Worm (Caenorhabditis elegans) whole organism, late embryonic: ENCODE data around the gene F54H12.8.

Experiments
- C08G9.2 ChIP-seq: sonication (generic microtip); optimal IDR thresholded peaks from 2 replicates; lab custom pipeline; 2016; ENCODE audit warnings: mild to moderate bottlenecking, missing genetic modification characterization, moderate library complexity, missing compliant biosample characterization
- K02D7.2 ChIP-seq: sonication (generic microtip); optimal IDR thresholded peaks from 2 replicates; lab custom pipeline; 2017; ENCODE audit warnings: mild to moderate bottlenecking, missing genetic modification characterization, missing compliant biosample characterization
- T23F11.4 ChIP-seq: fragments of 200-800 bp; sonication (Bioruptor generic); optimal IDR thresholded peaks from 2 replicates; lab custom pipeline; 2018; ENCODE audit warnings: mild to moderate bottlenecking, missing genetic modification characterization, missing compliant biosample characterization
- ceh-14 ChIP-seq: sonication (generic microtip); optimal IDR thresholded peaks from 2 replicates; lab custom pipeline; 2016; ENCODE audit warnings: missing genotype, missing genetic modification characterization, missing compliant biosample characterization
- ceh-18 ChIP-seq: sonication (generic microtip); optimal IDR thresholded peaks from 2 replicates; lab custom pipeline; 2016; ENCODE audit warnings: missing genetic modification characterization, missing compliant biosample characterization
- ceh-19 ChIP-seq: fragments of 200-800 bp; sonication (Bioruptor generic); optimal IDR thresholded peaks from 2 replicates; lab custom pipeline; 2018; ENCODE audit warnings: mild to moderate bottlenecking, missing genetic modification characterization, missing compliant biosample characterization
- ceh-48 ChIP-seq: sonication (generic microtip); optimal IDR thresholded peaks from 2 replicates; lab custom pipeline; 2016; ENCODE audit warnings: missing genetic modification characterization, inconsistent platforms, missing compliant biosample characterization
- ceh-6 ChIP-seq: fragments of 200-800 bp; sonication (Bioruptor generic); optimal IDR thresholded peaks from 2 replicates; lab custom pipeline; 2018; ENCODE audit warnings: mild to moderate bottlenecking, missing genetic modification characterization, missing compliant biosample characterization
- ceh-9 ChIP-seq: sonication (generic microtip); optimal IDR thresholded peaks from 2 replicates; lab custom pipeline; 2016; ENCODE audit warnings: mild to moderate bottlenecking, missing genetic modification characterization, inconsistent platforms, missing compliant biosample characterization
- elt-4 ChIP-seq: sonication (generic microtip); optimal IDR thresholded peaks from 2 replicates; lab custom pipeline; 2016; ENCODE audit warnings: missing genetic modification characterization, missing compliant biosample characterization
- ets-4 ChIP-seq: sonication (generic microtip); optimal IDR thresholded peaks from 2 replicates; lab custom pipeline; 2016; ENCODE audit warnings: missing genetic modification characterization, missing compliant biosample characterization
- fax-1 ChIP-seq: sonication (generic microtip); optimal IDR thresholded peaks from 2 replicates; lab custom pipeline; 2016; ENCODE audit warnings: missing genotype, missing genetic modification characterization, missing compliant biosample characterization
- fkh-6 ChIP-seq: sonication (generic microtip); optimal IDR thresholded peaks from 2 replicates; lab custom pipeline; 2016; ENCODE audit warnings: missing genetic modification characterization, missing compliant biosample characterization
- hlh-13 ChIP-seq: fragments of 200-800 bp; sonication (Bioruptor generic); optimal IDR thresholded peaks from 2 replicates; lab custom pipeline; 2018; ENCODE audit warnings: mild to moderate bottlenecking, missing genetic modification characterization, missing compliant biosample characterization
- hlh-30 ChIP-seq: sonication (generic microtip); optimal IDR thresholded peaks from 2 replicates; lab custom pipeline; 2017; ENCODE audit warnings: antibody characterized with exemption, missing genetic modification characterization, missing compliant biosample characterization; ENCODE audit not compliant: insufficient read depth
- hlh-6 ChIP-seq: sonication (generic microtip); optimal IDR thresholded peaks from 2 replicates; lab custom pipeline; 2016; ENCODE audit warnings: missing genotype, missing genetic modification characterization, missing compliant biosample characterization
- lin-11 ChIP-seq: fragments of 200-800 bp; sonication (Bioruptor generic); optimal IDR thresholded peaks from 2 replicates; lab custom pipeline; 2018; ENCODE audit warnings: mild to moderate bottlenecking, missing genetic modification characterization, missing compliant biosample characterization
- odd-2 ChIP-seq: sonication (generic microtip); optimal IDR thresholded peaks from 2 replicates; lab custom pipeline; 2017; ENCODE audit warnings: antibody characterized with exemption, mild to moderate bottlenecking, missing genetic modification characterization, missing compliant biosample characterization
- pat-9 ChIP-seq: fragments of 200-800 bp; sonication (Bioruptor generic); optimal IDR thresholded peaks from 2 replicates; lab custom pipeline; 2018; ENCODE audit warnings: mild to moderate bottlenecking, missing genetic modification characterization, moderate library complexity, missing compliant biosample characterization
- pha-4 ChIP-seq: fragments of 150-350 bp; optimal IDR thresholded peaks from 2 replicates; lab custom pipeline; 2018; ENCODE audit warnings: missing biosample characterization, missing genetic modification reagents, missing genetic modification characterization
- pqm-1 ChIP-seq: sonication (generic microtip); optimal IDR thresholded peaks from 2 replicates; lab custom pipeline; 2016; ENCODE audit warnings: missing genetic modification characterization, missing compliant biosample characterization
- pros-1 ChIP-seq: fragments of 150-350 bp; optimal IDR thresholded peaks from 2 replicates; lab custom pipeline; 2014; ENCODE audit warnings: missing biosample characterization, missing genetic modification reagents, missing genetic modification characterization
- ref-2 ChIP-seq: sonication (generic microtip); optimal IDR thresholded peaks from 2 replicates; lab custom pipeline; 2016; ENCODE audit warnings: missing genetic modification characterization, missing compliant biosample characterization
- syd-9 ChIP-seq: sonication (generic microtip); optimal IDR thresholded peaks from 2 replicates; lab custom pipeline; 2016; ENCODE audit warnings: mild to moderate bottlenecking, missing genetic modification characterization, moderate library complexity, missing compliant biosample characterization
- tbx-2 ChIP-seq: sonication (generic microtip); optimal IDR thresholded peaks from 2 replicates; lab custom pipeline; 2016; ENCODE audit warnings: missing genetic modification characterization, missing compliant biosample characterization
- unc-3 ChIP-seq, 2 experiments: fragments of 200-800 bp in 1 of 2; sonication (Bioruptor generic) in 1 of 2; sonication (generic microtip) in 1 of 2; conservative IDR thresholded peaks in 1 of 2; optimal IDR thresholded peaks in 1 of 2; 2 replicates each; pipeline versions ENCODE4 v1.3.6 to Lab custom; 2016 to 2022; ENCODE audit warnings: missing compliant biosample characterization in 2 of 2, missing genetic modification characterization in 2 of 2, missing genetic modification reagents in 1 of 2
- zip-5 ChIP-seq: sonication (generic microtip); optimal IDR thresholded peaks from 2 replicates; lab custom pipeline; 2016; ENCODE audit warnings: missing genetic modification characterization, missing compliant biosample characterization
- ztf-16 ChIP-seq: sonication (generic microtip); optimal IDR thresholded peaks from 2 replicates; lab custom pipeline; 2017; ENCODE audit warnings: missing genetic modification characterization, missing compliant biosample characterization

The F54H12.8 gene

ce11 chrIII:7969121-7969520 lies at the start of gene F54H12.8, which contains the start of gene F54H12.7:
Gene F54H12.8, minus strand, starts transcription at chrIII:7969221.
Gene F54H12.7, plus strand, starts transcription at chrIII:7969349.
- TF ChIP-seq ceh-48 (tag; lab: Kevin White, UChicago) (no peak), unc-3 (GFP tag; conservative IDR thresholded peaks at IDR 0.05; lab: Robert Waterston, UW) (no peak), unc-3 (tag; optimal IDR thresholded peaks at IDR 0.05; lab: Kevin White, UChicago) (no peak), hlh-6 (tag; lab: Kevin White, UChicago) (no peak), T23F11.4 (GFP tag; lab: Kevin White, UChicago) (no peak), ztf-16 (tag; lab: Kevin White, UChicago) (no peak), ceh-9 (tag; lab: Kevin White, UChicago) (no peak)

ce11 chrIII:8017053-8017452 lies 48.0 kb upstream of the F54H12.8 start:
- no peak for TF ChIP-seq fkh-6 (tag; lab: Kevin White, UChicago)
- TF ChIP-seq ceh-19 (GFP tag; lab: Kevin White, UChicago) = no peak

- TF ChIP-seq pqm-1 (no peak), hlh-13 (GFP tag; lab: Kevin White, UChicago) (no peak), C08G9.2 (tag; lab: Kevin White, UChicago) (no peak), ets-4 (tag; lab: Kevin White, UChicago) (no peak), tbx-2 (tag; lab: Kevin White, UChicago) (no peak), hlh-6 (tag; lab: Kevin White, UChicago) (no peak), ceh-14 (tag; lab: Kevin White, UChicago) (no peak), lin-11 (no peak), K02D7.2 (no peak), pros-1 (tag; lab: Kevin White, UChicago) (no peak)
Observed at ce11 chrIII:8016438-8016837, 47.4 kb upstream of the F54H12.8 start, which contains the start of gene F44B9.5. Gene F44B9.5, minus strand, starts transcription at chrIII:8016538.

ce11 chrIII:8013582-8013981 lies 44.6 kb upstream of the F54H12.8 start:
- TF ChIP-seq fax-1 (tag; lab: Kevin White, UChicago) (no peak), ref-2 (tag; lab: Kevin White, UChicago) (no peak), syd-9 (tag; lab: Kevin White, UChicago) (no peak), ceh-19 (GFP tag; lab: Kevin White, UChicago) (no peak), pat-9 (tag; lab: Kevin White, UChicago) (no peak), ceh-18 (no peak)

DNA sequence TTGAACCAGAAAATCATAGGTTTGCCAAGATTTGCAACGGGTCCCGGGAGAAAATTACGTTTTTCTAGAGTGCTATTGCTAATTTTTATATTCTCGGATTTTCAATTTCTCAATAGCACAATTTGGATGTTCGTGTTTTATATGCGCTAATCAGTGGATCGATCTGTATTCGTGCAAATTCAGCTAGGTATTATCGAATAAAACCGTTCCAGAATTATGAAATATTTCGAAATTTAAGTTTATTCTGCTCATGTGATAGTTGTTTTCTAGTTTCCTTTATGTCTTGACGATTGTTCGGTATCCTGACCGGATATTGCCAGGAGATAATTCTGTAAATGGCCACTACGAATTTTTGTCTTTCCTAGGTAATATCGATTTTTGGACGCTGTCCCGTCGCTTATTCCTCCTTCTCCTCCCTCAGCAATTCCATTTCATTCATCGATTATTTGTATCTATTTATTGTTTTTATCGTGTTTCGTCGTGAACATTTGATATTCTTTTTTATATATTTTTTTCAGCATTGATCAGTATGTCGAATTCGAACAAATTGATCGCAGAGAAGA lies 41.3 kb upstream of the F54H12.8 start, which contains the start of gene cit-1.2:
cit-1.2 (plus strand) TSS at position 513 of the 563 bp plus-strand sequence.
- TF ChIP-seq fax-1 (tag; lab: Kevin White, UChicago) = no peak
- no peak for TF ChIP-seq lin-11
- TF ChIP-seq hlh-30 (tag; lab: Kevin White, UChicago) = no peak
- no peak for TF ChIP-seq T23F11.4 (GFP tag; lab: Kevin White, UChicago)
- no peak for TF ChIP-seq zip-5 (tag; lab: Kevin White, UChicago)
- peak; percentile 11 for TF ChIP-seq ceh-48 (tag; lab: Kevin White, UChicago)

DNA sequence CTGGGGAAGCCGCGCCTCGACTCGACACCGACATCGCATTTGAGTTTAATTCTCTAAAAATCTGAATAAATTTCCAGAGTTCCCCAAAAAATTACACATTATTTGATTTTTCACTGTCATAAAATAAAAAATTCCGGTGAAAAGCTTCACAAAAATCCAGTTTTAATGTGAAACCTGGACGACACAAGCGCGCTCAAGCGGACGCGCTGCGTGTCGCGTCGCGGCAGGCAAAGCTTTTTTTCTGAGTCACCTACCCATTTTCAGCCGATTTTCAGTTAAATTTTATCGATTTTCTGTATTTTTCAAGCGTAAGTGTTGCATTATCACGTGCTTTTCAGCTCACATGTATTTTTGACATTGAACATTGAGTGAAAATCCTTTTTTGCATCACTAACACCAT lies 40.7 kb upstream of the F54H12.8 start, which contains the start of gene cit-1.1:
cit-1.1 (minus strand) TSS at position 53 of the 400 bp plus-strand sequence.
- TF ChIP-seq hlh-30 (tag; lab: Kevin White, UChicago) = peak; percentile 22
- TF ChIP-seq ceh-18 = no peak
- TF ChIP-seq pha-4 (tag; lab: Kevin White, UChicago) = no peak

DNA sequence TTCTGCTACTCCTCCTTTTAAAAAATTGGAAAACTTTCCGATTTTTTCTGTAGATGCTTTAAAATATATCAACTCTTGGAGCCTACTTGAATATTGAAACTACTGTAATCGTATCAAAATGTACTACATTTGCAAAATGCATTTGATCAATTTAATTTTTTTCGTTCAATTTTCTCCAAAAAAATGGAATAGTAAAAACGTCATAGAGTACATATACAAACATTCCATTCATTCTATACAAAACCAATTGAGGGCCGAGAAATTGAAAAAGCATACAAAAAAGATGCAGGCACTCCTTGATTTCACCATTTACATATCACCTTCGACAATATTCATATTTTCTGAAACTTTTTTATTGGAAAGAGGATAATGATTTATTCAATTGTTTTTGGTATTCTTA lies 35.1 kb upstream of the F54H12.8 start, which contains the start of gene C06G4.6:
C06G4.6 (plus strand) TSS at position 301 of the 400 bp plus-strand sequence.
- TF ChIP-seq ceh-6 (GFP tag; lab: Kevin White, UChicago) = no peak
- TF ChIP-seq odd-2 (tag; lab: Kevin White, UChicago) = no peak
- TF ChIP-seq elt-4 = no peak
